Worm (Caenorhabditis elegans) whole organism, mixed stage, embryonic: ENCODE data around the gene F57G9.7.

Source experiments
- M03D4.4 ChIP-seq: sonication (generic microtip); optimal IDR thresholded peaks from 2 replicates; lab custom pipeline; 2017; ENCODE audit warnings: mild to moderate bottlenecking, missing genetic modification characterization, missing compliant biosample characterization
- bed-3 ChIP-seq: fragments of 200-800 bp; sonication (Bioruptor generic); optimal IDR thresholded peaks from 3 replicates; lab custom pipeline; 2018; ENCODE audit warnings: mild to moderate bottlenecking, missing genetic modification characterization, moderate library complexity, missing compliant biosample characterization
- blmp-1 ChIP-seq: fragments of 150-350 bp; optimal IDR thresholded peaks from 2 replicates; lab custom pipeline; 2014; ENCODE audit warnings: missing biosample characterization, missing genetic modification characterization
- ceh-39 ChIP-seq: fragments of 150-350 bp; optimal IDR thresholded peaks from 2 replicates; lab custom pipeline; 2014; ENCODE audit warnings: missing biosample characterization, missing genetic modification characterization
- ceh-43 ChIP-seq: fragments of 200-800 bp; sonication (Bioruptor generic); optimal IDR thresholded peaks from 2 replicates; lab custom pipeline; 2018; ENCODE audit warnings: mild to moderate bottlenecking, missing genetic modification characterization, moderate library complexity, missing compliant biosample characterization
- ceh-83 ChIP-seq: fragments of 200-800 bp; sonication (Bioruptor generic); optimal IDR thresholded peaks from 2 replicates; lab custom pipeline; 2018; ENCODE audit warnings: mild to moderate bottlenecking, missing genetic modification characterization, missing compliant biosample characterization
- ces-1 ChIP-seq: fragments of 150-350 bp; optimal IDR thresholded peaks from 2 replicates; lab custom pipeline; 2014; ENCODE audit warnings: missing biosample characterization, missing genetic modification reagents, missing genetic modification characterization
- cnd-1 ChIP-seq: fragments of 200-800 bp; sonication (Bioruptor generic); optimal IDR thresholded peaks from 2 replicates; lab custom pipeline; 2018; ENCODE audit warnings: mild to moderate bottlenecking, missing genetic modification characterization, missing compliant biosample characterization
- drap-1 ChIP-seq: fragments of 200-800 bp; sonication (Bioruptor generic); optimal IDR thresholded peaks from 3 replicates; lab custom pipeline; 2018; ENCODE audit warnings: mild to moderate bottlenecking, missing genetic modification characterization, missing compliant biosample characterization
- elt-3 ChIP-seq: fragments of 150-350 bp; optimal IDR thresholded peaks from 2 replicates; lab custom pipeline; 2014; ENCODE audit warnings: missing biosample characterization, missing genetic modification characterization
- flh-1 ChIP-seq: fragments of 200-800 bp; sonication (Bioruptor generic); optimal IDR thresholded peaks from 2 replicates; lab custom pipeline; 2018; ENCODE audit warnings: mild to moderate bottlenecking, missing genetic modification characterization, moderate library complexity, missing compliant biosample characterization
- ham-2 ChIP-seq: fragments of 200-800 bp; sonication (Bioruptor generic); optimal IDR thresholded peaks from 2 replicates; lab custom pipeline; 2018; ENCODE audit warnings: mild to moderate bottlenecking, missing genetic modification characterization, missing compliant biosample characterization
- hlh-1 ChIP-seq: fragments of 150-350 bp; optimal IDR thresholded peaks from 2 replicates; lab custom pipeline; 2014; ENCODE audit warnings: missing biosample characterization, missing genetic modification reagents, missing genetic modification characterization
- lin-13 ChIP-seq: fragments of 150-350 bp; optimal IDR thresholded peaks from 2 replicates; lab custom pipeline; 2014; ENCODE audit warnings: missing biosample characterization, missing genetic modification characterization
- lin-32 ChIP-seq: fragments of 200-800 bp; sonication (Bioruptor generic); optimal IDR thresholded peaks from 2 replicates; lab custom pipeline; 2018; ENCODE audit warnings: mild to moderate bottlenecking, missing genetic modification characterization, missing compliant biosample characterization
- lsy-2 ChIP-seq: fragments of 150-350 bp; optimal IDR thresholded peaks from 2 replicates; lab custom pipeline; 2014; ENCODE audit warnings: missing biosample characterization, missing genetic modification characterization
- mab-5 ChIP-seq: fragments of 150-350 bp; optimal IDR thresholded peaks from 2 replicates; lab custom pipeline; 2014; ENCODE audit warnings: missing biosample characterization, missing genetic modification characterization
- mep-1 ChIP-seq: fragments of 150-350 bp; optimal IDR thresholded peaks from 2 replicates; lab custom pipeline; 2017; ENCODE audit warnings: missing biosample characterization, missing genetic modification reagents, missing genetic modification characterization, inconsistent platforms
- mls-2 ChIP-seq: sonication (generic microtip); optimal IDR thresholded peaks from 2 replicates; lab custom pipeline; 2016; ENCODE audit warnings: mild to moderate bottlenecking, missing genetic modification characterization, moderate library complexity, missing compliant biosample characterization
- nhr-12 ChIP-seq: fragments of 150-350 bp; optimal IDR thresholded peaks from 2 replicates; lab custom pipeline; 2014; ENCODE audit warnings: missing biosample characterization, missing genetic modification characterization
- nhr-2 ChIP-seq: fragments of 150-350 bp; optimal IDR thresholded peaks from 2 replicates; lab custom pipeline; 2014; ENCODE audit warnings: missing biosample characterization, missing genetic modification characterization
- nhr-28 ChIP-seq: fragments of 150-350 bp; optimal IDR thresholded peaks from 2 replicates; lab custom pipeline; 2014; ENCODE audit warnings: missing biosample characterization, missing genetic modification characterization
- nhr-76 ChIP-seq: sonication (generic microtip); optimal IDR thresholded peaks from 2 replicates; lab custom pipeline; 2017; ENCODE audit warnings: missing biosample characterization, missing genetic modification characterization
- pha-4 ChIP-seq: fragments of 150-350 bp; optimal IDR thresholded peaks from 2 replicates; lab custom pipeline; 2018; ENCODE audit warnings: missing biosample characterization, missing genetic modification reagents, missing genetic modification characterization
- sem-2 ChIP-seq: fragments of 200-800 bp; sonication (Bioruptor generic); optimal IDR thresholded peaks from 2 replicates; lab custom pipeline; 2018; ENCODE audit warnings: mild to moderate bottlenecking, missing genetic modification characterization, missing compliant biosample characterization
- snpc-4 ChIP-seq: fragments of 150-350 bp; optimal IDR thresholded peaks from 2 replicates; lab custom pipeline; 2014; ENCODE audit warnings: missing biosample characterization, missing genetic modification characterization
- sptf-1 ChIP-seq: sonication (generic microtip); optimal IDR thresholded peaks from 2 replicates; lab custom pipeline; 2017; ENCODE audit warnings: mild to moderate bottlenecking, missing genetic modification characterization, moderate library complexity, missing compliant biosample characterization
- unc-62 ChIP-seq: fragments of 150-350 bp; optimal IDR thresholded peaks from 2 replicates; lab custom pipeline; 2014; ENCODE audit warnings: missing biosample characterization, missing genetic modification reagents, missing genetic modification characterization
- zip-8 ChIP-seq: fragments of 150-350 bp; optimal IDR thresholded peaks from 2 replicates; lab custom pipeline; 2014; ENCODE audit warnings: missing biosample characterization, missing genetic modification characterization

F57G9.7 gene

DNA sequence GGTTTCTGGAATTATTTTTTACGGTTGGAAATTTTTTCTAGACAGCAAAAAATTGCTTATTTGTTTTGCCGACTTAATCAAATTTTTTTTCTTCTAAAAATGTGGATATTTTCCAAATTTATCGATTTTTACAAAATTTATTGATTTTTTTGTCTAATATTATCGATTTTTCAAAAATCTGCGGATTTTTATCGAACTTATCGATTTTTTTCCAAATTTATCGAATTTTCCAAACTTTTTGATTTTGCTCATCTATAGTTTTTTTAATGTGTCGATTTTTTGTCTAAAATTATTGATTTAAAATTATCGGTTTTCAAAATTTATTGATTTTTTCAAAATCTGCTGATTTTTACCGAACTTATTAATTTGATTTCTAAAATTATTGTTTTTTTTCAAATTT, 3.4 kb downstream of the F57G9.7 start:
- TF ChIP-seq elt-3 (tag; lab: Kevin White, UChicago): no peak

ce11 chrII:12393690-12394089, 3.9 kb downstream of the F57G9.7 start, which contains the start of gene Y57A10B.7:
Gene Y57A10B.7 (minus strand): TSS chrII:12393790.
- no peak for TF ChIP-seq lsy-2 (tag; lab: Kevin White, UChicago)
- TF ChIP-seq mab-5: no peak
- no peak for TF ChIP-seq mls-2
- no peak for TF ChIP-seq mep-1 (tag; lab: Kevin White, UChicago)
- TF ChIP-seq M03D4.4 (tag; lab: Kevin White, UChicago): no peak
- TF ChIP-seq blmp-1 (tag; lab: Kevin White, UChicago): no peak
- TF ChIP-seq nhr-12 (tag; lab: Kevin White, UChicago): no peak
- no peak for TF ChIP-seq ceh-83 (GFP tag; lab: Kevin White, UChicago)

- no peak for TF ChIP-seq zip-8 (tag; lab: Kevin White, UChicago)
- no peak for TF ChIP-seq hlh-1 (tag; lab: Kevin White, UChicago)
- no peak for TF ChIP-seq ceh-39 (tag; lab: Kevin White, UChicago)
- TF ChIP-seq bed-3 (GFP tag; lab: Kevin White, UChicago): no peak
- TF ChIP-seq lin-32: no peak
- no peak for TF ChIP-seq ceh-83 (GFP tag; lab: Kevin White, UChicago)
- TF ChIP-seq ces-1 (GFP tag; lab: Kevin White, UChicago): no peak
These were observed 7.8 kb downstream of the F57G9.7 start, which contains the start of gene Y57A10B.6 for ce11 chrII:12389783-12390182. Gene Y57A10B.6 (plus strand): TSS chrII:12390083.

- TF ChIP-seq flh-1 (GFP tag; lab: Kevin White, UChicago) (no peak), zip-8 (tag; lab: Kevin White, UChicago) (no peak), mep-1 (tag; lab: Kevin White, UChicago) (no peak), lin-13 (tag; lab: Kevin White, UChicago) (no peak), unc-62 (GFP tag; lab: Kevin White, UChicago) (no peak), mab-5 (no peak), cnd-1 (tag; lab: Kevin White, UChicago) (no peak), lsy-2 (tag; lab: Kevin White, UChicago) (no peak), sem-2 (no peak), snpc-4 (no peak), hlh-1 (tag; lab: Kevin White, UChicago) (no peak), nhr-76 (tag; lab: Kevin White, UChicago) (no peak), sptf-1 (tag; lab: Kevin White, UChicago) (no peak), drap-1 (GFP tag; lab: Kevin White, UChicago) (no peak), M03D4.4 (tag; lab: Kevin White, UChicago) (no peak), ceh-83 (GFP tag; lab: Kevin White, UChicago) (no peak)
These were observed 9.6 kb downstream of the F57G9.7 start, which contains the start of gene sre-41 for ce11 chrII:12387980-12388379. Gene sre-41 (plus strand): TSS chrII:12388280.

DNA sequence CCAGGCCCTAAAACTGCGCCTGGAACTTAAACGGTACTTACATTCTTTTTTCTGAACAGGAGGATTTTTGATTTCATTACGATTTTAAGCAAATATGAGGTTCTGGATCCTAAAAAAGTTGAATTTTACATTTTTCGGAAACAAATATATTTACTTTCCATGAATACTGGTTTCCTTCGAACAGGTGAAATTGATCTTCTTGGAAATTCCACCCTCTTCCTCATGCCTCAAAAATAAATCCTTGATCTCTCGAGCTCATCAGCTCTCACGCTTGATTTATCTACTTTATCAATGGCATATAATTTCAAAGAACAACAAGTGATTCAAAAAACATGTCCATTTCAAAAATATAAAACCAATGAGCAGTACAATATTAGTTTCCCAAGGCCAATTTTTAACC, 10.1 kb downstream of the F57G9.7 start:
- TF ChIP-seq lsy-2 (tag; lab: Kevin White, UChicago) (no peak), blmp-1 (tag; lab: Kevin White, UChicago) (no peak), snpc-4 (no peak), M03D4.4 (tag; lab: Kevin White, UChicago) (no peak)

- TF ChIP-seq zip-8 (tag; lab: Kevin White, UChicago): no peak
- no peak for TF ChIP-seq mab-5
- no peak for TF ChIP-seq unc-62 (GFP tag; lab: Kevin White, UChicago)
- TF ChIP-seq ham-2 (GFP tag; lab: Kevin White, UChicago): no peak
- no peak for TF ChIP-seq nhr-2
- TF ChIP-seq mls-2: no peak
- no peak for TF ChIP-seq sem-2
- TF ChIP-seq nhr-76 (tag; lab: Kevin White, UChicago): no peak
- no peak for TF ChIP-seq mep-1 (tag; lab: Kevin White, UChicago)
- no peak for TF ChIP-seq pha-4 (tag; lab: Kevin White, UChicago)
- no peak for TF ChIP-seq drap-1 (GFP tag; lab: Kevin White, UChicago)
- TF ChIP-seq lin-32: no peak
- TF ChIP-seq ceh-43 (GFP tag; lab: Kevin White, UChicago): no peak
- TF ChIP-seq nhr-12 (tag; lab: Kevin White, UChicago): no peak
- TF ChIP-seq ceh-39 (tag; lab: Kevin White, UChicago): no peak
- TF ChIP-seq blmp-1 (tag; lab: Kevin White, UChicago): no peak
- TF ChIP-seq nhr-28 (tag; lab: Kevin White, UChicago): no peak
- no peak for TF ChIP-seq sptf-1 (tag; lab: Kevin White, UChicago)
These were observed 10.8 kb downstream of the F57G9.7 start, which contains the start of gene sre-42 for ce11 chrII:12386781-12387180. Gene sre-42 (minus strand): TSS chrII:12386881.
